Fruit fly (Drosophila melanogaster): ENCODE measurements around the gene Cdc16.

Cdc16 gene

dm6 chr3R:23312796-23313195 lies 31.8 kb downstream of the Cdc16 start:
- TF ChIP-seq Hr78 (GFP tag; optimal IDR thresholded peaks at IDR 0.05) (no peak), psq (GFP tag; optimal IDR thresholded peaks at IDR 0.05) (no peak), foxo (GFP tag; optimal IDR thresholded peaks at IDR 0.05) (no peak)

dm6 chr3R:23314332-23314731 lies 33.3 kb downstream of the Cdc16 start:
- TF ChIP-seq Vsx2 (GFP tag; optimal IDR thresholded peaks at IDR 0.05; ENCODE audit: partially characterized antibody): peak; percentile 1
- peak; percentile 27 for TF ChIP-seq jim (GFP tag; optimal IDR thresholded peaks at IDR 0.05)
- TF ChIP-seq dmrt93B (GFP tag; optimal IDR thresholded peaks at IDR 0.05): no peak
- peak; percentile 14 for TF ChIP-seq HLH106 (tag; optimal IDR thresholded peaks at IDR 0.05)
- no peak for TF ChIP-seq GATAd (GFP tag; optimal IDR thresholded peaks at IDR 0.05)
- TF ChIP-seq Hnf4 (GFP tag; optimal IDR thresholded peaks at IDR 0.05): no peak
- TF ChIP-seq Dif (GFP tag; optimal IDR thresholded peaks at IDR 0.05; ENCODE audit: partially characterized antibody): peak; percentile 76
- no peak for TF ChIP-seq CrebA (GFP tag; optimal IDR thresholded peaks at IDR 0.05; ENCODE audit: borderline replicate concordance)
- TF ChIP-seq dl (GFP tag; optimal IDR thresholded peaks at IDR 0.05; ENCODE audit: insufficient read depth in 1 of 2, partially characterized antibody in 2 of 2): peak; percentile 60 to 67
- TF ChIP-seq dsf (GFP tag; optimal IDR thresholded peaks at IDR 0.05; ENCODE audit: borderline replicate concordance): no peak
- peak; percentile 45 for TF ChIP-seq Sp1 (GFP tag; optimal IDR thresholded peaks at IDR 0.05)
- no peak for TF ChIP-seq OdsH (GFP tag; optimal IDR thresholded peaks at IDR 0.05)
- TF ChIP-seq psq (GFP tag; optimal IDR thresholded peaks at IDR 0.05): peak; percentile 24

dm6 chr3R:23315221-23315620 lies 34.2 kb downstream of the Cdc16 start:
- TF ChIP-seq h (GFP tag; optimal IDR thresholded peaks at IDR 0.05) (no peak), psq (GFP tag; optimal IDR thresholded peaks at IDR 0.05) (peak; percentile 21)

- TF ChIP-seq CrebA (GFP tag; optimal IDR thresholded peaks at IDR 0.05; ENCODE audit: borderline replicate concordance): no peak
- TF ChIP-seq lola (GFP tag; optimal IDR thresholded peaks at IDR 0.05): no peak
- no peak for TF ChIP-seq OdsH (GFP tag; optimal IDR thresholded peaks at IDR 0.05)
- TF ChIP-seq foxo (GFP tag; optimal IDR thresholded peaks at IDR 0.05): peak in 1 of 2 experiments; percentile 5
- TF ChIP-seq Abd-B (GFP tag; optimal IDR thresholded peaks at IDR 0.05): no peak
- TF ChIP-seq Hnf4 (GFP tag; optimal IDR thresholded peaks at IDR 0.05): no peak
- TF ChIP-seq N (GFP tag; optimal IDR thresholded peaks at IDR 0.05): no peak
- no peak for TF ChIP-seq sage (GFP tag; optimal IDR thresholded peaks at IDR 0.05)
- no peak for TF ChIP-seq Vsx2 (GFP tag; optimal IDR thresholded peaks at IDR 0.05; ENCODE audit: partially characterized antibody)
- TF ChIP-seq tai (GFP tag; optimal IDR thresholded peaks at IDR 0.05): no peak
- no peak for TF ChIP-seq CG32264 (GFP tag; optimal IDR thresholded peaks at IDR 0.05)
- no peak for TF ChIP-seq brk (GFP tag; optimal IDR thresholded peaks at IDR 0.05)
- peak; percentile 10 for TF ChIP-seq ey (GFP tag; optimal IDR thresholded peaks at IDR 0.05)
- TF ChIP-seq fru (GFP tag; optimal IDR thresholded peaks at IDR 0.05): no peak
Measured at dm6 chr3R:23315630-23316029, 34.6 kb downstream of the Cdc16 start.

dm6 chr3R:23316867-23317266 lies 35.9 kb downstream of the Cdc16 start:
- TF ChIP-seq psq (GFP tag; optimal IDR thresholded peaks at IDR 0.05) (no peak), Jra (GFP tag; optimal IDR thresholded peaks at IDR 0.05) (no peak), N (GFP tag; optimal IDR thresholded peaks at IDR 0.05) (no peak), Rel (GFP tag; optimal IDR thresholded peaks at IDR 0.05) (no peak), Rel (tag; optimal IDR thresholded peaks at IDR 0.05) (peak; percentile 29), Hr78 (GFP tag; optimal IDR thresholded peaks at IDR 0.05) (no peak), usp (GFP tag; optimal IDR thresholded peaks at IDR 0.05) (no peak), br (GFP tag; optimal IDR thresholded peaks at IDR 0.05) (no peak), h (GFP tag; optimal IDR thresholded peaks at IDR 0.05) (peak; percentile 77)

- TF ChIP-seq Jra (GFP tag; optimal IDR thresholded peaks at IDR 0.05): no peak
- peak; percentile 85 for TF ChIP-seq Dfd (GFP tag; optimal IDR thresholded peaks at IDR 0.05)
- peak; percentile 8 for TF ChIP-seq psq (GFP tag; optimal IDR thresholded peaks at IDR 0.05)
Measured at dm6 chr3R:23318928-23319327, 37.9 kb downstream of the Cdc16 start.
